Worm (Caenorhabditis elegans) whole organism, L2 larva: ENCODE results near the gene srw-68.

Experiments
- ama-1 ChIP-seq: fragments of 150-350 bp; optimal IDR thresholded peaks from 2 replicates; lab custom pipeline; 2018; ENCODE audit warnings: inconsistent platforms
- dmd-4 ChIP-seq: sonication (generic microtip); optimal IDR thresholded peaks from 2 replicates; lab custom pipeline; 2017; ENCODE audit warnings: missing biosample characterization, missing genetic modification characterization
- egl-27 ChIP-seq: sonication (generic microtip); optimal IDR thresholded peaks from 3 replicates; lab custom pipeline; 2017; ENCODE audit warnings: missing biosample characterization, missing genetic modification reagents, missing genetic modification characterization
- elt-3 ChIP-seq: sonication (generic microtip); optimal IDR thresholded peaks from 2 replicates; lab custom pipeline; 2017; ENCODE audit warnings: missing biosample characterization, missing genetic modification characterization
- lin-13 ChIP-seq: fragments of 150-350 bp; optimal IDR thresholded peaks from 2 replicates; lab custom pipeline; 2014; ENCODE audit warnings: missing biosample characterization, missing genetic modification reagents, missing genetic modification characterization
- lin-39 ChIP-seq: fragments of 150-350 bp; optimal IDR thresholded peaks from 2 replicates; lab custom pipeline; 2014; ENCODE audit warnings: missing biosample characterization, missing genetic modification reagents, missing genetic modification characterization
- lsy-2 ChIP-seq, 2 experiments: fragments of 150-350 bp in 1 of 2; sonication (generic microtip) in 1 of 2; optimal IDR thresholded peaks; 2 replicates each; lab custom pipeline; 2014 to 2017; ENCODE audit warnings: missing biosample characterization in 2 of 2, missing genetic modification characterization in 2 of 2
- nhr-12 ChIP-seq: fragments of 150-350 bp; optimal IDR thresholded peaks from 2 replicates; lab custom pipeline; 2014; ENCODE audit warnings: missing biosample characterization, missing genetic modification characterization
- snpc-4 ChIP-seq: fragments of 150-350 bp; optimal IDR thresholded peaks from 2 replicates; lab custom pipeline; 2014; ENCODE audit warnings: missing biosample characterization, missing genetic modification characterization
- unc-39 ChIP-seq: fragments of 150-350 bp; optimal IDR thresholded peaks from 2 replicates; lab custom pipeline; 2014; ENCODE audit warnings: missing biosample characterization, missing genetic modification characterization

DNA sequence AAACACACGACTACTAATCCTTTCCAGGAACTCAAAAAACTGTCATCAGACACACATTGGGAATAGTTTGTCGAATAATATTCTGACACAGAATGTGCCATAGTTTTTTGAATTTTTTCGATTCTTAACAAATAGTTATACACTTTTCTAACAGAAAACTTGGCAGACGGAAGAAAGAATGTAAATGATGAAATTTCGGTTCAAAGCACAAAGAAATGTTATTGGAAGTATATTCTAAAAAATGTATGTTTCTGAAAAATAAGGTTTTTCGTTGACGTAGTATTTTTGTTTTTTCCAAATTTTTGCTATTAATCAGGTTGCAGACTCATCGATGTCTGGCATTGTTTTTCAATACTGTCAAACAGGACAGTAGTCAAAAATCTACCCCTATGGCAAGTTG, 34.4 kb upstream of the srw-68 start, which contains the start of gene srh-92:
- TF ChIP-seq lsy-2 (tag; optimal IDR thresholded peaks at IDR 0.05; lab: Kevin White, UChicago) (no peak), unc-39 (tag; lab: Kevin White, UChicago) (no peak), ama-1 (no peak), egl-27 (tag; lab: Kevin White, UChicago) (no peak), snpc-4 (tag; lab: Kevin White, UChicago) (no peak), dmd-4 (no peak), lin-13 (no peak), nhr-12 (tag; lab: Kevin White, UChicago) (no peak), elt-3 (tag; lab: Kevin White, UChicago) (no peak), lin-39 (tag; lab: Kevin White, UChicago) (no peak)
